Worm (Caenorhabditis elegans): ENCODE results near the gene F55C12.6.

Gene F55C12.6

ce11 chrII:5904252-5904651 is 28.3 kb upstream of the F55C12.6 start, which contains the start of gene tsp-18:
TSS of gene tsp-18 (plus strand) at chrII:5904552.
- TF ChIP-seq sma-9 (GFP tag; optimal IDR thresholded peaks at IDR 0.05): no peak
- no peak for TF ChIP-seq sma-9 (tag; optimal IDR thresholded peaks at IDR 0.05)
- no peak for TF ChIP-seq snpc-4 (tag; optimal IDR thresholded peaks at IDR 0.05)
- no peak for TF ChIP-seq nhr-12 (tag; optimal IDR thresholded peaks at IDR 0.05)
- TF ChIP-seq nhr-10 (tag; optimal IDR thresholded peaks at IDR 0.05): no peak
- TF ChIP-seq nhr-23 (tag; optimal IDR thresholded peaks at IDR 0.05): no peak
- TF ChIP-seq nhr-129 (tag; optimal IDR thresholded peaks at IDR 0.05): no peak
- TF ChIP-seq nhr-77 (tag; optimal IDR thresholded peaks at IDR 0.05): no peak
- TF ChIP-seq egl-27 (tag; optimal IDR thresholded peaks at IDR 0.05): no peak
- no peak for TF ChIP-seq Y55F3AM.14 (GFP tag; optimal IDR thresholded peaks at IDR 0.05)
- no peak for TF ChIP-seq sma-3 (GFP tag; optimal IDR thresholded peaks at IDR 0.05)
- no peak for TF ChIP-seq elt-3 (tag; optimal IDR thresholded peaks at IDR 0.05)
- no peak for TF ChIP-seq lin-39 (tag; optimal IDR thresholded peaks at IDR 0.05)
- TF ChIP-seq R02D3.7 (tag; optimal IDR thresholded peaks at IDR 0.05): no peak
- TF ChIP-seq C34F6.9 (tag; optimal IDR thresholded peaks at IDR 0.05): no peak

- no peak for TF ChIP-seq ceh-16 (tag; optimal IDR thresholded peaks at IDR 0.05)
- no peak for TF ChIP-seq ztf-1 (GFP tag; conservative IDR thresholded peaks at IDR 0.05)
- no peak for TF ChIP-seq sma-9 (GFP tag; optimal IDR thresholded peaks at IDR 0.05)
- no peak for TF ChIP-seq sma-9 (tag; optimal IDR thresholded peaks at IDR 0.05)
- no peak for TF ChIP-seq sem-4 (tag; optimal IDR thresholded peaks at IDR 0.05)
- TF ChIP-seq mab-5 (tag; optimal IDR thresholded peaks at IDR 0.05): no peak
- no peak for TF ChIP-seq unc-62 (GFP tag; optimal IDR thresholded peaks at IDR 0.05)
- TF ChIP-seq ztf-11 (tag; optimal IDR thresholded peaks at IDR 0.05): no peak
- no peak for TF ChIP-seq Y55F3AM.14 (GFP tag; optimal IDR thresholded peaks at IDR 0.05)
- TF ChIP-seq peb-1 (tag; optimal IDR thresholded peaks at IDR 0.05): no peak
- no peak for TF ChIP-seq mbf-1 (tag; optimal IDR thresholded peaks at IDR 0.05)
- no peak for TF ChIP-seq unc-55 (GFP tag; optimal IDR thresholded peaks at IDR 0.05)
- TF ChIP-seq blmp-1 (tag; optimal IDR thresholded peaks at IDR 0.05; ENCODE audit: insufficient read depth): no peak
Measured at ce11 chrII:5902139-5902538, 26.2 kb upstream of the F55C12.6 start.

- peak; percentile 45 for TF ChIP-seq Y55F3AM.14 (GFP tag; optimal IDR thresholded peaks at IDR 0.05)
- peak; percentile 7 for TF ChIP-seq sem-4 (tag; optimal IDR thresholded peaks at IDR 0.05)
- no peak for TF ChIP-seq nhr-10 (tag; optimal IDR thresholded peaks at IDR 0.05)
- TF ChIP-seq unc-55 (GFP tag; optimal IDR thresholded peaks at IDR 0.05): peak; percentile 35
- peak in 1 of 2 experiments; percentile 28 for TF ChIP-seq lsy-2 (tag; optimal IDR thresholded peaks at IDR 0.05)
- TF ChIP-seq ceh-16 (tag; optimal IDR thresholded peaks at IDR 0.05): peak; percentile 11
- no peak for TF ChIP-seq lin-13 (GFP tag; optimal IDR thresholded peaks at IDR 0.05)
- TF ChIP-seq egl-27 (tag; optimal IDR thresholded peaks at IDR 0.05): peak; percentile 22
- peak in 1 of 2 experiments; percentile 7 for TF ChIP-seq mdl-1 (tag; optimal IDR thresholded peaks at IDR 0.05)
- TF ChIP-seq fos-1 (tag; optimal IDR thresholded peaks at IDR 0.05): peak; percentile 38
- peak; percentile 46 for TF ChIP-seq peb-1 (tag; optimal IDR thresholded peaks at IDR 0.05)
- TF ChIP-seq F13H6.1 (tag; optimal IDR thresholded peaks at IDR 0.05): peak; percentile 52
- peak; percentile 39 for TF ChIP-seq sma-9 (GFP tag; optimal IDR thresholded peaks at IDR 0.05)
- TF ChIP-seq sma-9 (tag; optimal IDR thresholded peaks at IDR 0.05): no peak
- TF ChIP-seq lin-39 (tag; optimal IDR thresholded peaks at IDR 0.05): peak; percentile 18
- TF ChIP-seq zag-1 (tag; optimal IDR thresholded peaks at IDR 0.05): peak; percentile 39
- no peak for TF ChIP-seq nhr-11 (tag; optimal IDR thresholded peaks at IDR 0.05)
- TF ChIP-seq nhr-21 (tag; optimal IDR thresholded peaks at IDR 0.05): peak; percentile 61
- TF ChIP-seq nhr-6 (tag; optimal IDR thresholded peaks at IDR 0.05): no peak
Measured at ce11 chrII:5901407-5902026, 25.6 kb upstream of the F55C12.6 start.

ce11 chrII:5899865-5900486 is 24.0 kb upstream of the F55C12.6 start:
- TF ChIP-seq fos-1 (tag; optimal IDR thresholded peaks at IDR 0.05) (peak; percentile 46), blmp-1 (tag; optimal IDR thresholded peaks at IDR 0.05; ENCODE audit: insufficient read depth) (peak; percentile 31), elt-3 (tag; optimal IDR thresholded peaks at IDR 0.05) (no peak), mab-5 (tag; optimal IDR thresholded peaks at IDR 0.05) (no peak), sma-3 (GFP tag; optimal IDR thresholded peaks at IDR 0.05) (no peak), peb-1 (tag; optimal IDR thresholded peaks at IDR 0.05) (no peak)
